Fruit fly (Drosophila melanogaster) whole organism, prepupa: ENCODE measurements around the gene dj-1beta.

Source experiments
- Blimp-1 ChIP-seq: fragments of 200-800 bp; sonication (Bioruptor generic); optimal IDR thresholded peaks from 3 replicates; lab custom pipeline; 2017; ENCODE audit warnings: missing biosample characterization, missing genetic modification characterization, mild to moderate bottlenecking, moderate library complexity, missing genetic modification reagents
- CG10631 ChIP-seq: fragments of 200-800 bp; sonication (Bioruptor generic); optimal IDR thresholded peaks from 2 replicates; lab custom pipeline; 2016; ENCODE audit warnings: missing biosample characterization, missing genetic modification characterization
- CG11294 ChIP-seq: fragments of 200-800 bp; sonication (Bioruptor generic); IDR thresholded peaks from 2 replicates; pipeline ENCODE4 v1.3.6; 2022; ENCODE audit warnings: missing biosample characterization, missing genetic modification characterization
- CG11762 ChIP-seq: fragments of 200-800 bp; sonication (Bioruptor generic); optimal IDR thresholded peaks from 3 replicates; lab custom pipeline; 2016; ENCODE audit warnings: missing biosample characterization, missing genetic modification characterization; ENCODE audit not compliant: insufficient read depth
- CG15336 ChIP-seq: fragments of 200-800 bp; sonication (Bioruptor generic); IDR thresholded peaks from 2 replicates; pipeline ENCODE4 v1.3.6; 2022; ENCODE audit warnings: missing biosample characterization, missing genetic modification characterization
- CG1621 ChIP-seq: fragments of 200-800 bp; sonication (Bioruptor generic); optimal IDR thresholded peaks from 3 replicates; lab custom pipeline; 2018; ENCODE audit warnings: missing biosample characterization, mild to moderate bottlenecking, missing genetic modification characterization
- CG31627 ChIP-seq: fragments of 200-800 bp; sonication (Bioruptor generic); optimal IDR thresholded peaks from 3 replicates; lab custom pipeline; 2016; ENCODE audit warnings: missing biosample characterization, missing genetic modification characterization
- CG32006 ChIP-seq: fragments of 200-800 bp; sonication (Bioruptor generic); optimal IDR thresholded peaks from 3 replicates; lab custom pipeline; 2017; ENCODE audit warnings: missing biosample characterization, mild to moderate bottlenecking, missing genetic modification characterization
- CG3919 ChIP-seq: fragments of 200-800 bp; sonication (Bioruptor generic); optimal IDR thresholded peaks from 3 replicates; lab custom pipeline; 2016; ENCODE audit warnings: missing biosample characterization, missing genetic modification characterization
- CG4318 ChIP-seq: fragments of 200-800 bp; sonication (Bioruptor generic); optimal IDR thresholded peaks from 3 replicates; lab custom pipeline; 2017; ENCODE audit warnings: missing biosample characterization, mild to moderate bottlenecking, missing genetic modification characterization
- CG6163 ChIP-seq: fragments of 200-800 bp; sonication (Bioruptor generic); IDR thresholded peaks from 3 replicates; pipeline ENCODE4 v1.3.6; 2022; ENCODE audit warnings: missing biosample characterization, missing genetic modification characterization
- CG6792 ChIP-seq: fragments of 200-800 bp; sonication (Bioruptor generic); optimal IDR thresholded peaks from 3 replicates; lab custom pipeline; 2016; ENCODE audit warnings: missing biosample characterization, missing genetic modification characterization
- CG6808 ChIP-seq: fragments of 200-800 bp; sonication (Bioruptor generic); optimal IDR thresholded peaks from 3 replicates; lab custom pipeline; 2017; ENCODE audit warnings: missing biosample characterization, missing genetic modification characterization, mild to moderate bottlenecking, moderate library complexity, missing genetic modification reagents
- CG8119 ChIP-seq: fragments of 200-800 bp; sonication (Bioruptor generic); IDR thresholded peaks from 3 replicates; pipeline ENCODE4 v1.3.6; 2022; ENCODE audit warnings: missing biosample characterization, missing genetic modification characterization
- CG8319 ChIP-seq: fragments of 200-800 bp; sonication (Bioruptor generic); optimal IDR thresholded peaks from 3 replicates; lab custom pipeline; 2016; ENCODE audit warnings: missing biosample characterization, missing genetic modification characterization
- CG9139 ChIP-seq: fragments of 200-800 bp; sonication (Bioruptor generic); optimal IDR thresholded peaks from 3 replicates; lab custom pipeline; 2017; ENCODE audit warnings: missing biosample characterization, mild to moderate bottlenecking, missing genetic modification characterization
- Eip75B ChIP-seq: fragments of 200-800 bp; sonication (Bioruptor generic); optimal IDR thresholded peaks from 3 replicates; lab custom pipeline; 2016; ENCODE audit warnings: missing biosample characterization, missing genetic modification characterization
- Eip78C ChIP-seq: fragments of 200-800 bp; sonication (Bioruptor generic); peaks from one replicate; lab custom pipeline; 2016; ENCODE audit warnings: missing biosample characterization, missing genetic modification characterization
- Eip93F ChIP-seq: fragments of 200-800 bp; sonication (Bioruptor generic); optimal IDR thresholded peaks from 2 replicates; lab custom pipeline; 2016; ENCODE audit warnings: missing biosample characterization, mild to moderate bottlenecking, missing genetic modification characterization
- Ets21C ChIP-seq: fragments of 200-800 bp; sonication (Bioruptor generic); optimal IDR thresholded peaks from 3 replicates; lab custom pipeline; 2016; ENCODE audit warnings: missing biosample characterization, missing genetic modification characterization
- Ets96B ChIP-seq: fragments of 200-800 bp; optimal IDR thresholded peaks from 2 replicates; lab custom pipeline; 2019; ENCODE audit warnings: missing biosample characterization, mild to moderate bottlenecking, missing genetic modification characterization, moderate library complexity
- Gug ChIP-seq: fragments of 200-800 bp; sonication (Bioruptor generic); IDR thresholded peaks from 2 replicates; pipeline ENCODE4 v1.3.6; 2022; ENCODE audit warnings: missing biosample characterization, missing genetic modification characterization
- Hr38 ChIP-seq: sonication (Bioruptor generic); optimal IDR thresholded peaks from 2 replicates; lab custom pipeline; 2016; ENCODE audit warnings: missing biosample characterization, missing genetic modification characterization
- Hr39 ChIP-seq: fragments of 200-800 bp; sonication (Bioruptor generic); optimal IDR thresholded peaks from 2 replicates; lab custom pipeline; 2016; ENCODE audit warnings: missing biosample characterization, missing genetic modification characterization
- Hr4 ChIP-seq: fragments of 200-800 bp; sonication (Bioruptor generic); optimal IDR thresholded peaks from 3 replicates; lab custom pipeline; 2016; ENCODE audit warnings: missing biosample characterization, missing genetic modification characterization
- Lpt ChIP-seq: fragments of 200-800 bp; sonication (Bioruptor generic); optimal IDR thresholded peaks from 3 replicates; lab custom pipeline; 2016; ENCODE audit warnings: missing biosample characterization, missing genetic modification characterization
- OdsH ChIP-seq: fragments of 200-800 bp; sonication (Bioruptor generic); optimal IDR thresholded peaks from 3 replicates; lab custom pipeline; 2016; ENCODE audit warnings: missing biosample characterization, missing genetic modification characterization
- Smox ChIP-seq: fragments of 200-800 bp; sonication (Bioruptor generic); optimal IDR thresholded peaks from 3 replicates; lab custom pipeline; 2016; ENCODE audit warnings: missing biosample characterization, missing genetic modification characterization
- Sox102F ChIP-seq: fragments of 200-800 bp; sonication (Bioruptor generic); optimal IDR thresholded peaks from 2 replicates; lab custom pipeline; 2016; ENCODE audit warnings: missing biosample characterization, mild to moderate bottlenecking, missing genetic modification characterization
- Sox14 ChIP-seq: fragments of 200-800 bp; sonication (Bioruptor generic); optimal IDR thresholded peaks from 3 replicates; lab custom pipeline; 2016; ENCODE audit warnings: missing biosample characterization, missing genetic modification characterization
- Sox15 ChIP-seq: fragments of 200-800 bp; sonication (Bioruptor generic); optimal IDR thresholded peaks from 3 replicates; lab custom pipeline; 2016; ENCODE audit warnings: missing biosample characterization, missing genetic modification characterization
- acj6 ChIP-seq: fragments of 200-800 bp; sonication (Bioruptor generic); optimal IDR thresholded peaks from 3 replicates; lab custom pipeline; 2016; ENCODE audit warnings: missing biosample characterization, missing genetic modification characterization
- dsx ChIP-seq: fragments of 200-800 bp; optimal IDR thresholded peaks from 3 replicates; lab custom pipeline; 2019; ENCODE audit warnings: missing biosample characterization, mild to moderate bottlenecking, missing genetic modification characterization, moderate library complexity; ENCODE audit not compliant: poor library complexity, severe bottlenecking
- esn ChIP-seq: fragments of 200-800 bp; sonication (Bioruptor generic); optimal IDR thresholded peaks from 2 replicates; lab custom pipeline; 2016; ENCODE audit warnings: missing biosample characterization, mild to moderate bottlenecking, missing genetic modification characterization, moderate library complexity
- fd59A ChIP-seq: fragments of 200-800 bp; sonication (Bioruptor generic); optimal IDR thresholded peaks from 2 replicates; lab custom pipeline; 2017; ENCODE audit warnings: missing biosample characterization, mild to moderate bottlenecking, missing genetic modification characterization, missing genetic modification reagents
- fd85E ChIP-seq: fragments of 200-800 bp; sonication (Bioruptor generic); optimal IDR thresholded peaks from 3 replicates; lab custom pipeline; 2016; ENCODE audit warnings: missing biosample characterization, missing genetic modification characterization
- fkh ChIP-seq: fragments of 200-800 bp; sonication (Bioruptor generic); optimal IDR thresholded peaks from 3 replicates; lab custom pipeline; 2017; ENCODE audit warnings: missing biosample characterization, mild to moderate bottlenecking, missing genetic modification characterization, moderate library complexity
- lz ChIP-seq: fragments of 200-800 bp; sonication (Bioruptor generic); optimal IDR thresholded peaks from 3 replicates; lab custom pipeline; 2016; ENCODE audit warnings: missing biosample characterization, missing genetic modification characterization
- net ChIP-seq: fragments of 200-800 bp; sonication (Bioruptor generic); optimal IDR thresholded peaks from 3 replicates; lab custom pipeline; 2016; ENCODE audit warnings: missing biosample characterization, missing genetic modification characterization
- pdm3 ChIP-seq: fragments of 200-800 bp; sonication (Bioruptor generic); optimal IDR thresholded peaks from 3 replicates; lab custom pipeline; 2016; ENCODE audit warnings: missing biosample characterization, missing genetic modification characterization
- salr ChIP-seq, 2 experiments: fragments of 200-800 bp; sonication (Bioruptor generic); optimal IDR thresholded peaks; 3 replicates each; lab custom pipeline; 2016 to 2018; ENCODE audit warnings: missing biosample characterization in 2 of 2, missing genetic modification characterization in 2 of 2, mild to moderate bottlenecking in 1 of 2
- spab ChIP-seq: fragments of 200-800 bp; sonication (Bioruptor generic); optimal IDR thresholded peaks from 2 replicates; lab custom pipeline; 2017; ENCODE audit warnings: missing biosample characterization, mild to moderate bottlenecking, missing genetic modification characterization, missing genetic modification reagents
- ss ChIP-seq, 2 experiments: fragments of 200-800 bp; sonication (Bioruptor generic); optimal IDR thresholded peaks; 2 replicates in 1 of 2; 3 replicates in 1 of 2; lab custom pipeline; 2017 to 2018; ENCODE audit warnings: mild to moderate bottlenecking in 2 of 2, missing biosample characterization in 2 of 2, missing genetic modification characterization in 2 of 2, moderate library complexity in 1 of 2
- svp ChIP-seq: fragments of 200-800 bp; sonication (Bioruptor generic); peaks from one replicate; lab custom pipeline; 2016; ENCODE audit warnings: missing biosample characterization, missing genetic modification characterization

Gene dj-1beta

dm6 chr3R:30828433-30829034 lies 21.6 kb downstream of the dj-1beta start (continued):
- no peak for TF ChIP-seq ss (GFP tag; optimal IDR thresholded peaks at IDR 0.05; lab: Kevin White, UChicago)
- TF ChIP-seq CG6163 (GFP tag; lab: Robert Waterston, UW): no peak
- TF ChIP-seq lz (GFP tag; lab: Kevin White, UChicago): no peak
- TF ChIP-seq Eip75B: no peak
- TF ChIP-seq dsx (GFP tag; lab: Kevin White, UChicago): no peak
- TF ChIP-seq CG11762 (GFP tag; lab: Kevin White, UChicago): no peak
- no peak for TF ChIP-seq Ets21C (GFP tag; lab: Kevin White, UChicago)
- peak in 1 of 2 experiments; percentile 47 for TF ChIP-seq salr (GFP tag; optimal IDR thresholded peaks at IDR 0.05; lab: Kevin White, UChicago)
- peak; percentile 35 for TF ChIP-seq OdsH (GFP tag; lab: Kevin White, UChicago)
- TF ChIP-seq CG1621 (tag; lab: Kevin White, UChicago): no peak
- TF ChIP-seq pdm3 (GFP tag; lab: Kevin White, UChicago): peak; percentile 34
- TF ChIP-seq svp (GFP tag; lab: Kevin White, UChicago): no peak
- no peak for TF ChIP-seq Sox15 (GFP tag; lab: Kevin White, UChicago)
- TF ChIP-seq Lpt (GFP tag; lab: Kevin White, UChicago): no peak
- TF ChIP-seq Smox (GFP tag; lab: Kevin White, UChicago): peak; percentile 30
- TF ChIP-seq CG3919 (GFP tag; lab: Kevin White, UChicago): no peak
- TF ChIP-seq CG9139: no peak
- no peak for TF ChIP-seq Hr38 (GFP tag; lab: Kevin White, UChicago)
- TF ChIP-seq Hr39 (GFP tag; lab: Kevin White, UChicago): no peak
- TF ChIP-seq acj6 (GFP tag; lab: Kevin White, UChicago): peak; percentile 7

- TF ChIP-seq spab (GFP tag; lab: Kevin White, UChicago): no peak
- no peak for TF ChIP-seq Gug (GFP tag; lab: Robert Waterston, UW)
- no peak for TF ChIP-seq Sox15 (GFP tag; lab: Kevin White, UChicago)
- no peak for TF ChIP-seq net (GFP tag; lab: Kevin White, UChicago)
- no peak for TF ChIP-seq CG9139
- no peak for TF ChIP-seq Blimp-1 (GFP tag; lab: Kevin White, UChicago)
- TF ChIP-seq fd59A: no peak
- TF ChIP-seq CG8319 (GFP tag; lab: Kevin White, UChicago): no peak
These were observed 25.2 kb downstream of the dj-1beta start for dm6 chr3R:30832130-30832529.

dm6 chr3R:30833078-30833477 lies 26.2 kb downstream of the dj-1beta start:
- TF ChIP-seq Sox15 (GFP tag; lab: Kevin White, UChicago): no peak
- TF ChIP-seq Ets96B (tag; lab: Kevin White, UChicago): peak; percentile 14
- TF ChIP-seq lz (GFP tag; lab: Kevin White, UChicago): no peak
- no peak for TF ChIP-seq Ets21C (GFP tag; lab: Kevin White, UChicago)
- TF ChIP-seq OdsH (GFP tag; lab: Kevin White, UChicago): peak; percentile 28
- TF ChIP-seq fkh: no peak
- TF ChIP-seq ss (GFP tag; optimal IDR thresholded peaks at IDR 0.05; lab: Kevin White, UChicago): no peak
- peak; percentile 7 for TF ChIP-seq Sox102F (GFP tag; lab: Kevin White, UChicago)
- no peak for TF ChIP-seq Smox (GFP tag; lab: Kevin White, UChicago)
- no peak for TF ChIP-seq Blimp-1 (GFP tag; lab: Kevin White, UChicago)
- peak; percentile 68 for TF ChIP-seq Eip78C
- peak; percentile 34 for TF ChIP-seq svp (GFP tag; lab: Kevin White, UChicago)
- TF ChIP-seq Hr4 (GFP tag; lab: Kevin White, UChicago): peak; percentile 5
- peak; percentile 36; the same call in 1 of the 2 replicates for TF ChIP-seq CG11294 (GFP tag; lab: Robert Waterston, UW)
- TF ChIP-seq fd85E (GFP tag; lab: Kevin White, UChicago): no peak
- TF ChIP-seq CG15336 (GFP tag; lab: Robert Waterston, UW): peak; percentile 79
- TF ChIP-seq CG6808 (GFP tag; lab: Kevin White, UChicago): no peak
- TF ChIP-seq Sox14 (GFP tag; lab: Kevin White, UChicago): peak; percentile 4
- peak; percentile 36 for TF ChIP-seq esn (GFP tag; lab: Kevin White, UChicago)
- TF ChIP-seq CG9139: no peak
- peak; percentile 61 for TF ChIP-seq CG32006 (GFP tag; lab: Kevin White, UChicago)
- TF ChIP-seq spab (GFP tag; lab: Kevin White, UChicago): peak; percentile 11
- TF ChIP-seq Eip93F (GFP tag; lab: Kevin White, UChicago): no peak
- peak; percentile 23 for TF ChIP-seq Lpt (GFP tag; lab: Kevin White, UChicago)
- TF ChIP-seq CG1621 (tag; lab: Kevin White, UChicago): no peak
- no peak for TF ChIP-seq Hr39 (GFP tag; lab: Kevin White, UChicago)
- TF ChIP-seq CG6792 (GFP tag; lab: Kevin White, UChicago): no peak
- TF ChIP-seq CG4318 (GFP tag; lab: Kevin White, UChicago): no peak
- no peak for TF ChIP-seq dsx (GFP tag; lab: Kevin White, UChicago)
- peak; percentile 69 for TF ChIP-seq CG10631 (GFP tag; lab: Kevin White, UChicago)
- peak; percentile 58; the same call in 2 of the 3 replicates for TF ChIP-seq CG8119 (GFP tag; lab: Robert Waterston, UW)
- no peak for TF ChIP-seq CG31627 (GFP tag; lab: Kevin White, UChicago)
- TF ChIP-seq Eip75B: no peak
